Fruit fly (Drosophila melanogaster): ENCODE data around the gene dop.

- no peak for TF ChIP-seq fru (GFP tag; optimal IDR thresholded peaks at IDR 0.05)
- no peak for TF ChIP-seq Vsx2 (GFP tag; optimal IDR thresholded peaks at IDR 0.05; ENCODE audit: partially characterized antibody)
- TF ChIP-seq Abd-B (GFP tag; optimal IDR thresholded peaks at IDR 0.05): no peak
- no peak for TF ChIP-seq dsf (GFP tag; optimal IDR thresholded peaks at IDR 0.05; ENCODE audit: borderline replicate concordance)
- no peak for TF ChIP-seq OdsH (GFP tag; optimal IDR thresholded peaks at IDR 0.05)
- no peak for TF ChIP-seq woc (GFP tag; optimal IDR thresholded peaks at IDR 0.05)
- no peak for TF ChIP-seq pan (optimal IDR thresholded peaks at IDR 0.05)
These were observed 27.6 kb downstream of the dop start for dm6 chr3L:15593399-15593798.
